Comparison of ENCODE assay signal across 5 fruit fly cellular contexts in genomic region chrX:13624334-13625079, dm6.
TF ChIP-seq lines count a peak whose summit lies in the region.

Gene CG2691 (minus strand): TSS chrX:13624408.
Gene NFAT (plus strand): TSS chrX:13624745.

- TF ChIP-seq CTCF in whole organism, embryonic (GFP tag; optimal IDR thresholded peaks at IDR 0.05; lab: Kevin White, UChicago) = peak; percentile 49

TF ChIP-seq in whole organism, adult, 20 proteins besides CTCF, POLR2A, EP300 and RAD21:
- TF ChIP-seq Hr96 (GFP tag; optimal IDR thresholded peaks at IDR 0.05; lab: Kevin White, UChicago) (no peak), CG7101 (tag; optimal IDR thresholded peaks at IDR 0.05; lab: Kevin White, UChicago) (no peak), kay (GFP tag; lab: Kevin White, UChicago; ENCODE audit: borderline replicate concordance) (no peak), CG1620 (GFP tag; optimal IDR thresholded peaks at IDR 0.05; lab: Kevin White, UChicago) (no peak), CG11617 (GFP tag; optimal IDR thresholded peaks at IDR 0.05; lab: Kevin White, UChicago) (peak; percentile 39), ovo (GFP tag; optimal IDR thresholded peaks at IDR 0.05; lab: Kevin White, UChicago) (peak; percentile 50), Clk (GFP tag; optimal IDR thresholded peaks at IDR 0.05; lab: Kevin White, UChicago) (no peak), CG5204 (GFP tag; optimal IDR thresholded peaks at IDR 0.05; lab: Kevin White, UChicago) (no peak), CG12768 (GFP tag; optimal IDR thresholded peaks at IDR 0.05; lab: Kevin White, UChicago) (no peak), tj (GFP tag; optimal IDR thresholded peaks at IDR 0.05; lab: Kevin White, UChicago) (no peak), CG7045 (GFP tag; optimal IDR thresholded peaks at IDR 0.05; lab: Kevin White, UChicago) (no peak), Crg-1 (GFP tag; optimal IDR thresholded peaks at IDR 0.05; lab: Kevin White, UChicago) (no peak), cic (GFP tag; optimal IDR thresholded peaks at IDR 0.05; lab: Kevin White, UChicago) (peak; percentile 16), bab1 (GFP tag; optimal IDR thresholded peaks at IDR 0.05; lab: Kevin White, UChicago) (peak; percentile 4), Mnt (GFP tag; optimal IDR thresholded peaks at IDR 0.05; lab: Kevin White, UChicago) (peak; percentile 96), cnc (optimal IDR thresholded peaks at IDR 0.05; lab: Kevin White, UChicago) (no peak), CG14711 (tag; optimal IDR thresholded peaks at IDR 0.05; lab: Kevin White, UChicago) (no peak), pad (GFP tag; optimal IDR thresholded peaks at IDR 0.05; lab: Kevin White, UChicago) (peak; percentile 94), CG33017 (tag; optimal IDR thresholded peaks at IDR 0.05; lab: Kevin White, UChicago) (no peak)
TF ChIP-seq in whole organism, adult: peak in this region for 6.

TF ChIP-seq in whole organism, embryonic, 481 proteins besides CTCF, POLR2A, EP300 and RAD21 (continues in another document):
- TF ChIP-seq pita (GFP tag; optimal IDR thresholded peaks at IDR 0.05; lab: Kevin White, UChicago) (peak; percentile 78), sr (GFP tag; IDR thresholded peaks at IDR 0.05; lab: Robert Waterston, UW) (0 out of 3 replicates have a peak, but pooled peaks have one; percentile 40), btn (GFP tag; optimal IDR thresholded peaks at IDR 0.05; lab: Kevin White, UChicago) (no peak), sd (tag; optimal IDR thresholded peaks at IDR 0.05; lab: Kevin White, UChicago) (peak; percentile 99), nerfin-1 (tag; optimal IDR thresholded peaks at IDR 0.05; lab: Kevin White, UChicago) (peak; percentile 5), E2f2 (GFP tag; IDR thresholded peaks at IDR 0.05; lab: Robert Waterston, UW) (peak; percentile 63), Sry-δ (GFP tag; optimal IDR thresholded peaks at IDR 0.05; lab: Kevin White, UChicago) (peak; percentile 63), nmo (GFP tag; optimal IDR thresholded peaks at IDR 0.05; lab: Kevin White, UChicago) (peak; percentile 19), fd102C (GFP tag; optimal IDR thresholded peaks at IDR 0.05; lab: Kevin White, UChicago) (no peak), CG10462 (GFP tag; optimal IDR thresholded peaks at IDR 0.05; lab: Kevin White, UChicago) (no peak), CG7839 (tag; optimal IDR thresholded peaks at IDR 0.05; lab: Kevin White, UChicago) (no peak), scrt (GFP tag; optimal IDR thresholded peaks at IDR 0.05; lab: Kevin White, UChicago) (peak; percentile 98), al (GFP tag; IDR thresholded peaks at IDR 0.05; lab: Robert Waterston, UW) (no peak), CG12942 (GFP tag; optimal IDR thresholded peaks at IDR 0.05; lab: Kevin White, UChicago) (no peak), dm (GFP tag; optimal IDR thresholded peaks at IDR 0.05; lab: Kevin White, UChicago) (peak; percentile 71), vnd (GFP tag; IDR thresholded peaks at IDR 0.05; lab: Robert Waterston, UW; ENCODE audit: partially characterized antibody) (peak; percentile 54; the same call in 1 of the 3 replicates), phol (tag; optimal IDR thresholded peaks at IDR 0.05; lab: Kevin White, UChicago) (peak; percentile 41), corto (GFP tag; optimal IDR thresholded peaks at IDR 0.05; lab: Kevin White, UChicago) (no peak)

TF ChIP-seq in whole organism, prepupa, 60 proteins besides CTCF, POLR2A, EP300 and RAD21 (continues in another document):
- no peak for TF ChIP-seq CG34406 (GFP tag; optimal IDR thresholded peaks at IDR 0.05; lab: Kevin White, UChicago)
- no peak for TF ChIP-seq salr (GFP tag; optimal IDR thresholded peaks at IDR 0.05; lab: Kevin White, UChicago)
- TF ChIP-seq Gug (GFP tag; IDR thresholded peaks at IDR 0.05; lab: Robert Waterston, UW) = no peak
- TF ChIP-seq Ets96B (tag; optimal IDR thresholded peaks at IDR 0.05; lab: Kevin White, UChicago) = peak; percentile 22
- TF ChIP-seq fd85E (GFP tag; optimal IDR thresholded peaks at IDR 0.05; lab: Kevin White, UChicago) = no peak
- peak; percentile 1 for TF ChIP-seq topi (GFP tag; optimal IDR thresholded peaks at IDR 0.05; lab: Kevin White, UChicago)
- TF ChIP-seq CG8319 (GFP tag; optimal IDR thresholded peaks at IDR 0.05; lab: Kevin White, UChicago) = no peak
- TF ChIP-seq CG11762 (GFP tag; optimal IDR thresholded peaks at IDR 0.05; lab: Kevin White, UChicago; ENCODE audit: insufficient read depth) = no peak
- TF ChIP-seq Lpt (GFP tag; optimal IDR thresholded peaks at IDR 0.05; lab: Kevin White, UChicago) = peak; percentile 43
- TF ChIP-seq fd59A (GFP tag; optimal IDR thresholded peaks at IDR 0.05; lab: Kevin White, UChicago) = no peak
- no peak for TF ChIP-seq lz (GFP tag; optimal IDR thresholded peaks at IDR 0.05; lab: Kevin White, UChicago)
- TF ChIP-seq Ets21C (GFP tag; optimal IDR thresholded peaks at IDR 0.05; lab: Kevin White, UChicago) = no peak
- TF ChIP-seq Eip78C (GFP tag; lab: Kevin White, UChicago) = peak; percentile 73
- TF ChIP-seq CG31627 (GFP tag; optimal IDR thresholded peaks at IDR 0.05; lab: Kevin White, UChicago) = no peak
- peak; percentile 20 for TF ChIP-seq Eip75B (GFP tag; optimal IDR thresholded peaks at IDR 0.05; lab: Kevin White, UChicago)
- peak; percentile 30 for TF ChIP-seq Eip93F (GFP tag; optimal IDR thresholded peaks at IDR 0.05; lab: Kevin White, UChicago)
- TF ChIP-seq CG6854 (GFP tag; optimal IDR thresholded peaks at IDR 0.05; lab: Kevin White, UChicago) = no peak
- TF ChIP-seq CG7368 (GFP tag; optimal IDR thresholded peaks at IDR 0.05; lab: Kevin White, UChicago) = no peak
- TF ChIP-seq CG3032 (tag; optimal IDR thresholded peaks at IDR 0.05; lab: Kevin White, UChicago) = no peak
- TF ChIP-seq pdm3 (GFP tag; optimal IDR thresholded peaks at IDR 0.05; lab: Kevin White, UChicago) = no peak

TF ChIP-seq in whole organism, pupa, 21 proteins besides CTCF, POLR2A, EP300 and RAD21:
- TF ChIP-seq CG9948 (tag; optimal IDR thresholded peaks at IDR 0.05; lab: Kevin White, UChicago) (no peak), CG15710 (tag; optimal IDR thresholded peaks at IDR 0.05; lab: Kevin White, UChicago) (peak; percentile 25), CG13204 (GFP tag; optimal IDR thresholded peaks at IDR 0.05; lab: Kevin White, UChicago) (no peak), CG14655 (GFP tag; optimal IDR thresholded peaks at IDR 0.05; lab: Kevin White, UChicago) (no peak), CG10348 (GFP tag; IDR thresholded peaks at IDR 0.05; lab: Robert Waterston, UW) (no peak), gl (tag; optimal IDR thresholded peaks at IDR 0.05; lab: Kevin White, UChicago) (peak; percentile 34), D1 (tag; optimal IDR thresholded peaks at IDR 0.05; lab: Kevin White, UChicago) (no peak), fd96Ca (GFP tag; IDR thresholded peaks at IDR 0.05; lab: Robert Waterston, UW) (no peak; the same call in 2 of the 3 replicates), rn (GFP tag; IDR thresholded peaks at IDR 0.05; lab: Robert Waterston, UW) (no peak), CG12605 (GFP tag; IDR thresholded peaks at IDR 0.05; lab: Robert Waterston, UW) (0 out of 2 replicates have a peak, but pooled peaks have one; percentile 42), Pif1A (GFP tag; optimal IDR thresholded peaks at IDR 0.05; lab: Kevin White, UChicago) (no peak), EcR (GFP tag; optimal IDR thresholded peaks at IDR 0.05; lab: Kevin White, UChicago) (peak; percentile 25), CG17806 (tag; optimal IDR thresholded peaks at IDR 0.05; lab: Kevin White, UChicago) (no peak), CG8301 (tag; optimal IDR thresholded peaks at IDR 0.05; lab: Kevin White, UChicago) (no peak), CG8159 (tag; optimal IDR thresholded peaks at IDR 0.05; lab: Kevin White, UChicago) (peak; percentile 18), CG32121 (GFP tag; IDR thresholded peaks at IDR 0.05; lab: Robert Waterston, UW) (0 out of 2 replicates have a peak, but pooled peaks have one; percentile 8), CG4496 (GFP tag; IDR thresholded peaks at IDR 0.05; lab: Robert Waterston, UW) (no peak), Snoo (tag; optimal IDR thresholded peaks at IDR 0.05; lab: Kevin White, UChicago) (no peak), Pif1B (GFP tag; optimal IDR thresholded peaks at IDR 0.05; lab: Kevin White, UChicago) (peak; percentile 2), Ets98B (GFP tag; IDR thresholded peaks at IDR 0.05; lab: Robert Waterston, UW) (no peak), CG34367 (tag; optimal IDR thresholded peaks at IDR 0.05; lab: Kevin White, UChicago) (no peak)

TF ChIP-seq in whole organism, wandering third instar larva, 38 proteins besides CTCF, POLR2A, EP300 and RAD21:
- TF ChIP-seq h (GFP tag; optimal IDR thresholded peaks at IDR 0.05; lab: Kevin White, UChicago) = peak; percentile 8
- TF ChIP-seq Myc (optimal IDR thresholded peaks at IDR 0.05; lab: Kevin White, UChicago) = peak; percentile 53
- no peak for TF ChIP-seq sv (GFP tag; optimal IDR thresholded peaks at IDR 0.05; lab: Kevin White, UChicago)
- no peak for TF ChIP-seq Abd-B (GFP tag; optimal IDR thresholded peaks at IDR 0.05; lab: Kevin White, UChicago)
- TF ChIP-seq Rel (GFP tag; optimal IDR thresholded peaks at IDR 0.05; lab: Kevin White, UChicago) = no peak
- TF ChIP-seq Rel (tag; optimal IDR thresholded peaks at IDR 0.05; lab: Kevin White, UChicago) = no peak
